Fruit fly (Drosophila melanogaster): ENCODE data around the gene CG3842.
A peak's percentile ranks its signal among the peaks of the same experiment; 100 is the strongest.

CG3842 gene

dm6 chrX:6316858-6317474 lies 20.6 kb upstream of the CG3842 start (continued):
- TF ChIP-seq CG12219 (GFP tag; optimal IDR thresholded peaks at IDR 0.05) (peak; percentile 49), CG6272 (GFP tag; IDR thresholded peaks at IDR 0.05) (no peak), Hey (tag; optimal IDR thresholded peaks at IDR 0.05) (no peak), CG13424 (tag; optimal IDR thresholded peaks at IDR 0.05) (peak; percentile 66), schlank (tag; optimal IDR thresholded peaks at IDR 0.05) (peak; percentile 49), CG30403 (GFP tag; optimal IDR thresholded peaks at IDR 0.05) (peak; percentile 64), kah (GFP tag; optimal IDR thresholded peaks at IDR 0.05) (no peak), org-1 (GFP tag; optimal IDR thresholded peaks at IDR 0.05) (peak; percentile 73), pho (GFP tag; optimal IDR thresholded peaks at IDR 0.05) (peak; percentile 47), abd-A (tag; optimal IDR thresholded peaks at IDR 0.05) (peak; percentile 50), Usf (GFP tag; optimal IDR thresholded peaks at IDR 0.05) (no peak), gsb-n (tag; optimal IDR thresholded peaks at IDR 0.05) (no peak), CG34224 (GFP tag; IDR thresholded peaks at IDR 0.05; ENCODE audit: partially characterized antibody) (no peak), Oaz (GFP tag; IDR thresholded peaks at IDR 0.05) (peak; percentile 58; the same call in 1 of the 2 replicates), otp (GFP tag; IDR thresholded peaks at IDR 0.05) (no peak), nau (GFP tag; optimal IDR thresholded peaks at IDR 0.05) (no peak), slbo (GFP tag; IDR thresholded peaks at IDR 0.05) (peak; percentile 85), Lim3 (GFP tag; IDR thresholded peaks at IDR 0.05) (no peak), CG11456 (GFP tag; IDR thresholded peaks at IDR 0.05) (peak; percentile 56; the same call in 1 of the 3 replicates), CkIIα-i1 (GFP tag; IDR thresholded peaks at IDR 0.05) (no peak), ATbp (GFP tag; optimal IDR thresholded peaks at IDR 0.05) (peak; percentile 51), Drgx (GFP tag; IDR thresholded peaks at IDR 0.05) (peak; percentile 42; the same call in 1 of the 2 replicates), CG10274 (GFP tag; optimal IDR thresholded peaks at IDR 0.05) (no peak), CG3726 (GFP tag; IDR thresholded peaks at IDR 0.05) (no peak), Hr3 (GFP tag; optimal IDR thresholded peaks at IDR 0.05) (peak; percentile 28), tio (GFP tag; optimal IDR thresholded peaks at IDR 0.05) (no peak), CG9727 (GFP tag; optimal IDR thresholded peaks at IDR 0.05) (peak; percentile 57), NfI (GFP tag; optimal IDR thresholded peaks at IDR 0.05) (peak; percentile 48), Atf3 (GFP tag; optimal IDR thresholded peaks at IDR 0.05) (no peak), Ptx1 (GFP tag; IDR thresholded peaks at IDR 0.05) (peak; percentile 68), CG7786 (GFP tag; optimal IDR thresholded peaks at IDR 0.05) (peak; percentile 35), CG3281 (GFP tag; optimal IDR thresholded peaks at IDR 0.05) (peak; percentile 78), CG31441 (GFP tag; IDR thresholded peaks at IDR 0.05) (peak; percentile 51), vvl (GFP tag; IDR thresholded peaks at IDR 0.05) (peak; percentile 83), peb (GFP tag; IDR thresholded peaks at IDR 0.05) (no peak), z (GFP tag; IDR thresholded peaks at IDR 0.05) (no peak), pnt (GFP tag; optimal IDR thresholded peaks at IDR 0.05) (no peak), CG33213 (GFP tag; optimal IDR thresholded peaks at IDR 0.05) (no peak), CrebB (tag; optimal IDR thresholded peaks at IDR 0.05) (peak; percentile 20), CG10959 (GFP tag; IDR thresholded peaks at IDR 0.05) (no peak), her (GFP tag; optimal IDR thresholded peaks at IDR 0.05) (peak; percentile 21), CG2129 (GFP tag; IDR thresholded peaks at IDR 0.05; ENCODE audit: partially characterized antibody) (no peak), CG1603 (tag; optimal IDR thresholded peaks at IDR 0.05) (peak; percentile 69), ssp (GFP tag; IDR thresholded peaks at IDR 0.05) (peak; percentile 41; the same call in 1 of the 2 replicates), CG2116 (GFP tag; optimal IDR thresholded peaks at IDR 0.05) (no peak), CG6654 (GFP tag; optimal IDR thresholded peaks at IDR 0.05) (no peak), CG31224 (GFP tag; IDR thresholded peaks at IDR 0.05) (peak; percentile 57; the same call in 1 of the 2 replicates), Oli (tag; optimal IDR thresholded peaks at IDR 0.05) (peak; percentile 58), dmrt11E (tag; optimal IDR thresholded peaks at IDR 0.05) (no peak), cad (GFP tag; optimal IDR thresholded peaks at IDR 0.05) (no peak), run (tag; optimal IDR thresholded peaks at IDR 0.05) (no peak)

Measured in whole organism, embryonic.